Fruit fly (Drosophila melanogaster) whole organism, embryonic: Measurements from ENCODE around the gene CG16865.

ENCODE experiments used
- ATbp ChIP-seq: fragments of 200-800 bp; sonication (Bioruptor generic); optimal IDR thresholded peaks from 2 replicates; lab custom pipeline; 2017; ENCODE audit warnings: missing biosample characterization, mild to moderate bottlenecking, missing genetic modification characterization, missing genetic modification reagents
- CG11696 ChIP-seq: fragments of 200-800 bp; sonication (Bioruptor generic); IDR thresholded peaks from 2 replicates; pipeline ENCODE4 v1.3.6; 2022; ENCODE audit warnings: missing biosample characterization, missing genetic modification characterization
- CG8944 ChIP-seq: fragments of 200-800 bp; sonication (Bioruptor generic); optimal IDR thresholded peaks from 3 replicates; lab custom pipeline; 2016; ENCODE audit warnings: missing biosample characterization, missing genetic modification characterization
- Dip3 ChIP-seq: fragments of 200-800 bp; sonication (Bioruptor generic); optimal IDR thresholded peaks from 3 replicates; lab custom pipeline; 2016; ENCODE audit warnings: missing biosample characterization, missing genetic modification characterization
- Ets97D ChIP-seq: fragments of 200-800 bp; sonication (Bioruptor generic); optimal IDR thresholded peaks from 3 replicates; lab custom pipeline; 2016; ENCODE audit warnings: missing biosample characterization, missing genetic modification characterization
- Hsf ChIP-seq: fragments of 200-800 bp; sonication (Bioruptor generic); optimal IDR thresholded peaks from 3 replicates; lab custom pipeline; 2016; ENCODE audit warnings: missing biosample characterization, missing genetic modification characterization
- Jarid2 ChIP-seq: fragments of 200-800 bp; sonication (Bioruptor generic); optimal IDR thresholded peaks from 3 replicates; lab custom pipeline; 2017; ENCODE audit warnings: mild to moderate bottlenecking, missing biosample characterization, missing genetic modification reagents, missing genetic modification characterization
- ind ChIP-seq: fragments of 200-800 bp; sonication (Bioruptor generic); optimal IDR thresholded peaks from 3 replicates; lab custom pipeline; 2016; ENCODE audit warnings: missing biosample characterization, missing genetic modification characterization
- lab ChIP-seq: fragments of 200-800 bp; sonication (Bioruptor generic); optimal IDR thresholded peaks from 3 replicates; lab custom pipeline; 2017; ENCODE audit warnings: missing biosample characterization, missing genetic modification characterization, mild to moderate bottlenecking, moderate library complexity, missing genetic modification reagents
- pb ChIP-seq: fragments of 200-800 bp; sonication (Bioruptor generic); optimal IDR thresholded peaks from 3 replicates; lab custom pipeline; 2016; ENCODE audit warnings: missing biosample characterization, missing genetic modification characterization

- TF ChIP-seq Jarid2 (no peak), Dip3 (GFP tag; lab: Kevin White, UChicago) (no peak), ind (GFP tag; lab: Kevin White, UChicago) (no peak), ATbp (GFP tag; lab: Kevin White, UChicago) (no peak), Ets97D (GFP tag; lab: Kevin White, UChicago) (no peak), lab (GFP tag; lab: Kevin White, UChicago) (no peak), CG8944 (no peak), CG11696 (no peak), Hsf (GFP tag; lab: Kevin White, UChicago) (no peak), pb (GFP tag; lab: Kevin White, UChicago) (no peak)
Measured at dm6 chr2L:13807097-13807496, 4.2 kb upstream of the CG16865 start.
